Worm (Caenorhabditis elegans) whole organism, midembryonic: ENCODE measurements around the gene clp-6.

Source experiments
- klf-2 ChIP-seq: fragments of 200-800 bp; sonication (Bioruptor generic); conservative IDR thresholded peaks from 2 replicates; pipeline ENCODE4 v1.3.6; 2022; ENCODE audit warnings: missing genetic modification reagents, missing genetic modification characterization, missing compliant biosample characterization
- ztf-29 ChIP-seq: fragments of 200-800 bp; sonication (Bioruptor generic); IDR thresholded peaks from 2 replicates; pipeline ENCODE4 v1.3.6; 2022; ENCODE audit warnings: missing genetic modification reagents, missing genetic modification characterization, missing compliant biosample characterization

DNA sequence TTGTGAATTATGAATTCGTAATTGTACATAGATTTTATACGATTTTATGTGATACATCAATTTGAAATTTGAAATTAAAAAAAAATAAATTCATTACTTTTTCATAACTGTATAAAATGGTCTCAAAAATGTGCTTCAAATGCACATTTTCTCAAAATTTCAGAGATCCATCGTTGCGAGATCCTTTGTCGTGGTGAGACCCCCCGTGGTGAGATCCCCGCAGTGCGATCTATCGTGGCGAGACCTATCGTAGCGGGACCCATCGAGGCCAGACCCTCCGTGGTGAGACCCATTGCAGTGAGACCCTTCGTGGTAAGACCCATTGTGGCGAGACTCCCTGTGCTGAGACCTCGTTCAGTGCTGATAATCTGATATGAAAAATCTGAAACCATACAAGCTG, 24.6 kb upstream of the clp-6 start:
- TF ChIP-seq ztf-29 (GFP tag; lab: Robert Waterston, UW) (no peak), klf-2 (GFP tag; lab: Robert Waterston, UW) (no peak)
